Fruit fly (Drosophila melanogaster) whole organism: ENCODE results near the gene bcd.

ENCODE experiments used
- CG8478 ChIP-seq: fragments of >200 bp; optimal IDR thresholded peaks from 2 replicates; lab custom pipeline; 2018; ENCODE audit warnings: inconsistent platforms
- psq ChIP-seq: fragments of >200 bp; optimal IDR thresholded peaks from 2 replicates; lab custom pipeline; 2017
- usp ChIP-seq: fragments of >200 bp; optimal IDR thresholded peaks from 2 replicates; lab custom pipeline; 2017; ENCODE audit warnings: missing biosample characterization, missing genetic modification characterization, mixed read lengths

- TF ChIP-seq psq (no peak), usp (GFP tag; lab: Kevin White, UChicago) (no peak), CG8478 (no peak)
Observed at dm6 chr3R:6759419-6759818, at the start of gene bcd.
